Fruit fly (Drosophila melanogaster) whole organism, prepupa: ENCODE measurements around the gene Mcm2.

Source experiments
- Blimp-1 ChIP-seq: fragments of 200-800 bp; sonication (Bioruptor generic); optimal IDR thresholded peaks from 3 replicates; lab custom pipeline; 2017; ENCODE audit warnings: missing biosample characterization, missing genetic modification characterization, mild to moderate bottlenecking, moderate library complexity, missing genetic modification reagents
- CG10669 ChIP-seq: fragments of 200-800 bp; sonication (Bioruptor generic); optimal IDR thresholded peaks from 3 replicates; lab custom pipeline; 2018; ENCODE audit warnings: missing biosample characterization, mild to moderate bottlenecking, missing genetic modification characterization, moderate library complexity
- CG11902 ChIP-seq: fragments of 200-800 bp; sonication (Bioruptor generic); optimal IDR thresholded peaks from 3 replicates; lab custom pipeline; 2016; ENCODE audit warnings: missing biosample characterization, missing genetic modification characterization
- CG15336 ChIP-seq: fragments of 200-800 bp; sonication (Bioruptor generic); IDR thresholded peaks from 2 replicates; pipeline ENCODE4 v1.3.6; 2022; ENCODE audit warnings: missing biosample characterization, missing genetic modification characterization
- CG1621 ChIP-seq: fragments of 200-800 bp; sonication (Bioruptor generic); optimal IDR thresholded peaks from 3 replicates; lab custom pipeline; 2018; ENCODE audit warnings: missing biosample characterization, mild to moderate bottlenecking, missing genetic modification characterization
- CG16779 ChIP-seq: fragments of 200-800 bp; sonication (Bioruptor generic); optimal IDR thresholded peaks from 3 replicates; lab custom pipeline; 2017; ENCODE audit warnings: missing biosample characterization, mild to moderate bottlenecking, missing genetic modification characterization
- CG31627 ChIP-seq: fragments of 200-800 bp; sonication (Bioruptor generic); optimal IDR thresholded peaks from 3 replicates; lab custom pipeline; 2016; ENCODE audit warnings: missing biosample characterization, missing genetic modification characterization
- CG32006 ChIP-seq: fragments of 200-800 bp; sonication (Bioruptor generic); optimal IDR thresholded peaks from 3 replicates; lab custom pipeline; 2017; ENCODE audit warnings: missing biosample characterization, mild to moderate bottlenecking, missing genetic modification characterization
- CG34406 ChIP-seq: fragments of 200-800 bp; sonication (Bioruptor generic); optimal IDR thresholded peaks from 3 replicates; lab custom pipeline; 2016; ENCODE audit warnings: missing biosample characterization, missing genetic modification characterization
- CG4318 ChIP-seq: fragments of 200-800 bp; sonication (Bioruptor generic); optimal IDR thresholded peaks from 3 replicates; lab custom pipeline; 2017; ENCODE audit warnings: missing biosample characterization, mild to moderate bottlenecking, missing genetic modification characterization
- CG6163 ChIP-seq: fragments of 200-800 bp; sonication (Bioruptor generic); IDR thresholded peaks from 3 replicates; pipeline ENCODE4 v1.3.6; 2022; ENCODE audit warnings: missing biosample characterization, missing genetic modification characterization
- CG6792 ChIP-seq: fragments of 200-800 bp; sonication (Bioruptor generic); optimal IDR thresholded peaks from 3 replicates; lab custom pipeline; 2016; ENCODE audit warnings: missing biosample characterization, missing genetic modification characterization
- CG6808 ChIP-seq: fragments of 200-800 bp; sonication (Bioruptor generic); optimal IDR thresholded peaks from 3 replicates; lab custom pipeline; 2017; ENCODE audit warnings: missing biosample characterization, missing genetic modification characterization, mild to moderate bottlenecking, moderate library complexity, missing genetic modification reagents
- CG6854 ChIP-seq: fragments of 200-800 bp; sonication (Bioruptor generic); optimal IDR thresholded peaks from 2 replicates; lab custom pipeline; 2017; ENCODE audit warnings: missing biosample characterization, mild to moderate bottlenecking, missing genetic modification characterization
- CG7368 ChIP-seq: fragments of 200-800 bp; sonication (Bioruptor generic); optimal IDR thresholded peaks from 3 replicates; lab custom pipeline; 2016; ENCODE audit warnings: missing biosample characterization, missing genetic modification characterization
- CG8119 ChIP-seq: fragments of 200-800 bp; sonication (Bioruptor generic); IDR thresholded peaks from 3 replicates; pipeline ENCODE4 v1.3.6; 2022; ENCODE audit warnings: missing biosample characterization, missing genetic modification characterization
- CG8319 ChIP-seq: fragments of 200-800 bp; sonication (Bioruptor generic); optimal IDR thresholded peaks from 3 replicates; lab custom pipeline; 2016; ENCODE audit warnings: missing biosample characterization, missing genetic modification characterization
- CG8632 ChIP-seq: fragments of 200-800 bp; sonication (Bioruptor generic); optimal IDR thresholded peaks from 3 replicates; lab custom pipeline; 2016; ENCODE audit warnings: missing biosample characterization, missing genetic modification characterization
- CG9139 ChIP-seq: fragments of 200-800 bp; sonication (Bioruptor generic); optimal IDR thresholded peaks from 3 replicates; lab custom pipeline; 2017; ENCODE audit warnings: missing biosample characterization, mild to moderate bottlenecking, missing genetic modification characterization
- Eip75B ChIP-seq: fragments of 200-800 bp; sonication (Bioruptor generic); optimal IDR thresholded peaks from 3 replicates; lab custom pipeline; 2016; ENCODE audit warnings: missing biosample characterization, missing genetic modification characterization
- Eip78C ChIP-seq: fragments of 200-800 bp; sonication (Bioruptor generic); peaks from one replicate; lab custom pipeline; 2016; ENCODE audit warnings: missing biosample characterization, missing genetic modification characterization
- Eip93F ChIP-seq: fragments of 200-800 bp; sonication (Bioruptor generic); optimal IDR thresholded peaks from 2 replicates; lab custom pipeline; 2016; ENCODE audit warnings: missing biosample characterization, mild to moderate bottlenecking, missing genetic modification characterization
- Ets96B ChIP-seq: fragments of 200-800 bp; optimal IDR thresholded peaks from 2 replicates; lab custom pipeline; 2019; ENCODE audit warnings: missing biosample characterization, mild to moderate bottlenecking, missing genetic modification characterization, moderate library complexity
- Gug ChIP-seq: fragments of 200-800 bp; sonication (Bioruptor generic); IDR thresholded peaks from 2 replicates; pipeline ENCODE4 v1.3.6; 2022; ENCODE audit warnings: missing biosample characterization, missing genetic modification characterization
- Hr38 ChIP-seq: sonication (Bioruptor generic); optimal IDR thresholded peaks from 2 replicates; lab custom pipeline; 2016; ENCODE audit warnings: missing biosample characterization, missing genetic modification characterization
- Hr39 ChIP-seq: fragments of 200-800 bp; sonication (Bioruptor generic); optimal IDR thresholded peaks from 2 replicates; lab custom pipeline; 2016; ENCODE audit warnings: missing biosample characterization, missing genetic modification characterization
- Hr4 ChIP-seq: fragments of 200-800 bp; sonication (Bioruptor generic); optimal IDR thresholded peaks from 3 replicates; lab custom pipeline; 2016; ENCODE audit warnings: missing biosample characterization, missing genetic modification characterization
- Lpt ChIP-seq: fragments of 200-800 bp; sonication (Bioruptor generic); optimal IDR thresholded peaks from 3 replicates; lab custom pipeline; 2016; ENCODE audit warnings: missing biosample characterization, missing genetic modification characterization
- Smox ChIP-seq: fragments of 200-800 bp; sonication (Bioruptor generic); optimal IDR thresholded peaks from 3 replicates; lab custom pipeline; 2016; ENCODE audit warnings: missing biosample characterization, missing genetic modification characterization
- Sox102F ChIP-seq: fragments of 200-800 bp; sonication (Bioruptor generic); optimal IDR thresholded peaks from 2 replicates; lab custom pipeline; 2016; ENCODE audit warnings: missing biosample characterization, mild to moderate bottlenecking, missing genetic modification characterization
- Sox15 ChIP-seq: fragments of 200-800 bp; sonication (Bioruptor generic); optimal IDR thresholded peaks from 3 replicates; lab custom pipeline; 2016; ENCODE audit warnings: missing biosample characterization, missing genetic modification characterization
- acj6 ChIP-seq: fragments of 200-800 bp; sonication (Bioruptor generic); optimal IDR thresholded peaks from 3 replicates; lab custom pipeline; 2016; ENCODE audit warnings: missing biosample characterization, missing genetic modification characterization
- cyc ChIP-seq: fragments of 200-800 bp; sonication (Bioruptor generic); optimal IDR thresholded peaks from 3 replicates; lab custom pipeline; 2016; ENCODE audit warnings: missing biosample characterization, missing genetic modification characterization
- dsx ChIP-seq: fragments of 200-800 bp; optimal IDR thresholded peaks from 3 replicates; lab custom pipeline; 2019; ENCODE audit warnings: missing biosample characterization, mild to moderate bottlenecking, missing genetic modification characterization, moderate library complexity; ENCODE audit not compliant: poor library complexity, severe bottlenecking
- eg ChIP-seq: fragments of 200-800 bp; sonication (Bioruptor generic); IDR thresholded peaks from 3 replicates; pipeline ENCODE4 v1.3.6; 2022; ENCODE audit warnings: missing biosample characterization, missing genetic modification characterization
- esn ChIP-seq: fragments of 200-800 bp; sonication (Bioruptor generic); optimal IDR thresholded peaks from 2 replicates; lab custom pipeline; 2016; ENCODE audit warnings: missing biosample characterization, mild to moderate bottlenecking, missing genetic modification characterization, moderate library complexity
- fd59A ChIP-seq: fragments of 200-800 bp; sonication (Bioruptor generic); optimal IDR thresholded peaks from 2 replicates; lab custom pipeline; 2017; ENCODE audit warnings: missing biosample characterization, mild to moderate bottlenecking, missing genetic modification characterization, missing genetic modification reagents
- fkh ChIP-seq: fragments of 200-800 bp; sonication (Bioruptor generic); optimal IDR thresholded peaks from 3 replicates; lab custom pipeline; 2017; ENCODE audit warnings: missing biosample characterization, mild to moderate bottlenecking, missing genetic modification characterization, moderate library complexity
- lz ChIP-seq: fragments of 200-800 bp; sonication (Bioruptor generic); optimal IDR thresholded peaks from 3 replicates; lab custom pipeline; 2016; ENCODE audit warnings: missing biosample characterization, missing genetic modification characterization
- net ChIP-seq: fragments of 200-800 bp; sonication (Bioruptor generic); optimal IDR thresholded peaks from 3 replicates; lab custom pipeline; 2016; ENCODE audit warnings: missing biosample characterization, missing genetic modification characterization
- salr ChIP-seq, 2 experiments: fragments of 200-800 bp; sonication (Bioruptor generic); optimal IDR thresholded peaks; 3 replicates each; lab custom pipeline; 2016 to 2018; ENCODE audit warnings: missing biosample characterization in 2 of 2, missing genetic modification characterization in 2 of 2, mild to moderate bottlenecking in 1 of 2
- spab ChIP-seq: fragments of 200-800 bp; sonication (Bioruptor generic); optimal IDR thresholded peaks from 2 replicates; lab custom pipeline; 2017; ENCODE audit warnings: missing biosample characterization, mild to moderate bottlenecking, missing genetic modification characterization, missing genetic modification reagents
- ss ChIP-seq, 2 experiments: fragments of 200-800 bp; sonication (Bioruptor generic); optimal IDR thresholded peaks; 2 replicates in 1 of 2; 3 replicates in 1 of 2; lab custom pipeline; 2017 to 2018; ENCODE audit warnings: mild to moderate bottlenecking in 2 of 2, missing biosample characterization in 2 of 2, missing genetic modification characterization in 2 of 2, moderate library complexity in 1 of 2
- topi ChIP-seq: fragments of 200-800 bp; sonication (Bioruptor generic); optimal IDR thresholded peaks from 3 replicates; lab custom pipeline; 2016; ENCODE audit warnings: missing biosample characterization, missing genetic modification characterization

The Mcm2 gene

dm6 chr3R:8239472-8240301 lies 25.1 kb upstream of the Mcm2 start (continued):
- TF ChIP-seq CG9139 (GFP tag; lab: Kevin White, UChicago) (peak; percentile 61), CG34406 (GFP tag; lab: Kevin White, UChicago) (peak; percentile 92), CG6854 (GFP tag; lab: Kevin White, UChicago) (peak; percentile 69), CG11902 (GFP tag; lab: Kevin White, UChicago) (peak; percentile 69), CG15336 (GFP tag; lab: Robert Waterston, UW) (peak; percentile 76), Eip78C (GFP tag; lab: Kevin White, UChicago) (peak; percentile 99), Lpt (GFP tag; lab: Kevin White, UChicago) (peak; percentile 68), CG8319 (GFP tag; lab: Kevin White, UChicago) (peak; percentile 79), Hr38 (GFP tag; lab: Kevin White, UChicago) (no peak), CG6792 (peak; percentile 86), dsx (GFP tag; lab: Kevin White, UChicago) (peak; percentile 69), ss (GFP tag; optimal IDR thresholded peaks at IDR 0.05; lab: Kevin White, UChicago) (peak; percentile 83 to 89), CG6808 (GFP tag; lab: Kevin White, UChicago) (peak; percentile 90), Blimp-1 (GFP tag; lab: Kevin White, UChicago) (peak; percentile 79), CG1621 (tag; lab: Kevin White, UChicago) (peak; percentile 49), CG8119 (peak; percentile 86), Sox102F (GFP tag; lab: Kevin White, UChicago) (peak; percentile 89), Gug (peak; percentile 43), CG6163 (GFP tag; lab: Robert Waterston, UW) (peak; percentile 74), Hr4 (peak; percentile 90), topi (peak; percentile 92), salr (GFP tag; optimal IDR thresholded peaks at IDR 0.05; lab: Kevin White, UChicago) (peak; percentile 52 to 97), Eip75B (peak; percentile 92), CG31627 (GFP tag; lab: Kevin White, UChicago) (peak; percentile 85), cyc (GFP tag; lab: Kevin White, UChicago) (peak; percentile 75), CG7368 (GFP tag; lab: Kevin White, UChicago) (peak; percentile 77), esn (peak; percentile 95), Hr39 (GFP tag; lab: Kevin White, UChicago) (peak; percentile 83), acj6 (GFP tag; lab: Kevin White, UChicago) (peak; percentile 89), CG8632 (GFP tag; lab: Kevin White, UChicago) (peak; percentile 88), Ets96B (peak; percentile 84)

- TF ChIP-seq dsx (GFP tag; lab: Kevin White, UChicago), result peak; percentile 22
- TF ChIP-seq CG32006 (GFP tag; lab: Kevin White, UChicago), result no peak
- no peak for TF ChIP-seq Smox (GFP tag; lab: Kevin White, UChicago)
- no peak for TF ChIP-seq fd59A (GFP tag; lab: Kevin White, UChicago)
- no peak for TF ChIP-seq Eip78C (GFP tag; lab: Kevin White, UChicago)
- TF ChIP-seq CG9139 (GFP tag; lab: Kevin White, UChicago), result no peak
- TF ChIP-seq salr (GFP tag; optimal IDR thresholded peaks at IDR 0.05; lab: Kevin White, UChicago), result no peak
Observed at dm6 chr3R:8240302-8240682, 24.5 kb upstream of the Mcm2 start, which contains the start of gene Ada2b. TSS of gene Ada2b (minus strand) at chr3R:8240515.

dm6 chr3R:8243720-8244119 lies 21.1 kb upstream of the Mcm2 start, which contains the start of the genes CG9636, CG18749 and CG33722:
TSS of gene CG9636 (minus strand) at chr3R:8243792.
TSS of gene CG18749 (plus strand) at chr3R:8244055.
TSS of gene CG33722 (plus strand) at chr3R:8244055.
- TF ChIP-seq CG4318 (GFP tag; lab: Kevin White, UChicago), result no peak
- TF ChIP-seq dsx (GFP tag; lab: Kevin White, UChicago), result peak; percentile 46
- TF ChIP-seq Gug, result no peak
- peak; percentile 56 for TF ChIP-seq CG6792
- no peak for TF ChIP-seq Hr38 (GFP tag; lab: Kevin White, UChicago)
- TF ChIP-seq fd59A (GFP tag; lab: Kevin White, UChicago), result no peak
- no peak for TF ChIP-seq net (GFP tag; lab: Kevin White, UChicago)
- no peak for TF ChIP-seq CG10669 (GFP tag; lab: Kevin White, UChicago)
- TF ChIP-seq CG32006 (GFP tag; lab: Kevin White, UChicago), result peak; percentile 53
- TF ChIP-seq Eip75B, result no peak
- TF ChIP-seq CG8632 (GFP tag; lab: Kevin White, UChicago), result no peak
- TF ChIP-seq Blimp-1 (GFP tag; lab: Kevin White, UChicago), result peak; percentile 99
- TF ChIP-seq spab (GFP tag; lab: Kevin White, UChicago), result no peak
- TF ChIP-seq Hr4, result peak; percentile 70
- TF ChIP-seq esn, result peak; percentile 81
- TF ChIP-seq eg (GFP tag; lab: Robert Waterston, UW), result no peak
- peak; percentile 79 for TF ChIP-seq fkh (GFP tag; lab: Kevin White, UChicago)
- TF ChIP-seq Eip93F, result peak; percentile 75
- no peak for TF ChIP-seq CG16779 (tag; lab: Kevin White, UChicago)
- peak; percentile 76 for TF ChIP-seq lz (GFP tag; lab: Kevin White, UChicago)
- TF ChIP-seq Sox15 (GFP tag; lab: Kevin White, UChicago), result peak; percentile 9
- TF ChIP-seq CG6854 (GFP tag; lab: Kevin White, UChicago), result no peak
- TF ChIP-seq CG11902 (GFP tag; lab: Kevin White, UChicago), result peak; percentile 26
